Worm (Caenorhabditis elegans) whole organism, L3 larva: ENCODE data around the gene W01F3.2.

Experiments
- ZK546.5 ChIP-seq: sonication (generic microtip); optimal IDR thresholded peaks from 2 replicates; lab custom pipeline; 2017; ENCODE audit warnings: missing biosample characterization, missing genetic modification characterization
- aly-2 ChIP-seq: fragments of 150-350 bp; optimal IDR thresholded peaks from 2 replicates; lab custom pipeline; 2014; ENCODE audit warnings: missing biosample characterization, missing genetic modification characterization
- ama-1 ChIP-seq: fragments of 150-350 bp; optimal IDR thresholded peaks from 2 replicates; lab custom pipeline; 2018
- ceh-16 ChIP-seq: sonication (generic microtip); optimal IDR thresholded peaks from 2 replicates; lab custom pipeline; 2017; ENCODE audit warnings: missing biosample characterization, missing genetic modification characterization
- ceh-28 ChIP-seq: fragments of 150-350 bp; optimal IDR thresholded peaks from 2 replicates; lab custom pipeline; 2014; ENCODE audit warnings: missing biosample characterization, missing genetic modification reagents, missing genetic modification characterization
- ceh-82 ChIP-seq: fragments of 150-350 bp; optimal IDR thresholded peaks from 2 replicates; lab custom pipeline; 2014; ENCODE audit warnings: missing biosample characterization, missing genetic modification characterization
- ceh-9 ChIP-seq: sonication (generic microtip); optimal IDR thresholded peaks from 2 replicates; lab custom pipeline; 2018; ENCODE audit warnings: missing biosample characterization, missing genetic modification characterization
- daf-12 ChIP-seq: fragments of 150-350 bp; optimal IDR thresholded peaks from 2 replicates; lab custom pipeline; 2014; ENCODE audit warnings: missing biosample characterization, missing genetic modification reagents, missing genetic modification characterization
- egl-27 ChIP-seq: sonication (generic microtip); optimal IDR thresholded peaks from 4 replicates; lab custom pipeline; 2017; ENCODE audit warnings: missing biosample characterization, missing genetic modification reagents, missing genetic modification characterization
- egl-5 ChIP-seq: fragments of 150-350 bp; optimal IDR thresholded peaks from 2 replicates; lab custom pipeline; 2017; ENCODE audit warnings: missing biosample characterization, missing genetic modification reagents, missing genetic modification characterization, inconsistent platforms
- elt-1 ChIP-seq: fragments of 150-350 bp; optimal IDR thresholded peaks from 2 replicates; lab custom pipeline; 2014; ENCODE audit warnings: missing biosample characterization, missing genetic modification characterization
- elt-2 ChIP-seq: sonication (generic microtip); optimal IDR thresholded peaks from 2 replicates; lab custom pipeline; 2016; ENCODE audit warnings: missing genetic modification reagents, mild to moderate bottlenecking, missing genetic modification characterization, missing compliant biosample characterization
- elt-3 ChIP-seq, 3 experiments: fragments of 150-350 bp in 1 of 3; sonication (generic microtip) in 2 of 3; optimal IDR thresholded peaks; 2 replicates in 2 of 3; 4 replicates in 1 of 3; lab custom pipeline; 2014 to 2017; ENCODE audit warnings: missing biosample characterization in 3 of 3, missing genetic modification characterization in 3 of 3
- eor-1 ChIP-seq, 2 experiments: fragments of 150-350 bp; optimal IDR thresholded peaks; 2 replicates each; lab custom pipeline; 2014 to 2018; ENCODE audit warnings: missing biosample characterization in 2 of 2, missing genetic modification characterization in 2 of 2
- fkh-2 ChIP-seq: fragments of 150-350 bp; optimal IDR thresholded peaks from 2 replicates; lab custom pipeline; 2014; ENCODE audit warnings: missing biosample characterization, missing genetic modification reagents, missing genetic modification characterization
- fos-1 ChIP-seq: fragments of 150-350 bp; optimal IDR thresholded peaks from 2 replicates; lab custom pipeline; 2014; ENCODE audit warnings: missing biosample characterization, missing genetic modification characterization
- hmg-11 ChIP-seq: sonication (generic microtip); optimal IDR thresholded peaks from 2 replicates; lab custom pipeline; 2016; ENCODE audit warnings: missing genetic modification characterization, missing compliant biosample characterization
- jun-1 ChIP-seq: fragments of 150-350 bp; optimal IDR thresholded peaks from 2 replicates; lab custom pipeline; 2014; ENCODE audit warnings: missing biosample characterization, missing genetic modification reagents, missing genetic modification characterization
- lin-15B ChIP-seq: fragments of 150-350 bp; optimal IDR thresholded peaks from 2 replicates; lab custom pipeline; 2014; ENCODE audit warnings: missing biosample characterization, missing genetic modification characterization
- lin-39 ChIP-seq: fragments of 150-350 bp; optimal IDR thresholded peaks from 2 replicates; lab custom pipeline; 2018; ENCODE audit warnings: missing biosample characterization, missing genetic modification reagents, missing genetic modification characterization
- lsy-12 ChIP-seq: sonication (generic microtip); optimal IDR thresholded peaks from 2 replicates; lab custom pipeline; 2016; ENCODE audit warnings: mild to moderate bottlenecking, missing genetic modification characterization, missing compliant biosample characterization
- mdl-1 ChIP-seq: fragments of 150-350 bp; optimal IDR thresholded peaks from 2 replicates; lab custom pipeline; 2014; ENCODE audit warnings: missing biosample characterization, missing genetic modification characterization
- mml-1 ChIP-seq: fragments of 150-350 bp; sonication (generic microtip); optimal IDR thresholded peaks from 3 replicates; lab custom pipeline; 2014; ENCODE audit warnings: missing biosample characterization, missing genetic modification characterization
- nfya-1 ChIP-seq: sonication (generic microtip); optimal IDR thresholded peaks from 2 replicates; lab custom pipeline; 2017; ENCODE audit warnings: missing genetic modification characterization, mild to moderate bottlenecking, missing compliant biosample characterization, antibody characterized with exemption, moderate library complexity; ENCODE audit not compliant: insufficient read depth
- nhr-11 ChIP-seq: fragments of 150-350 bp; optimal IDR thresholded peaks from 2 replicates; lab custom pipeline; 2014; ENCODE audit warnings: missing biosample characterization, missing genetic modification characterization
- nhr-12 ChIP-seq: fragments of 150-350 bp; optimal IDR thresholded peaks from 2 replicates; lab custom pipeline; 2014; ENCODE audit warnings: missing biosample characterization, missing genetic modification characterization
- nhr-23 ChIP-seq: fragments of 150-350 bp; optimal IDR thresholded peaks from 2 replicates; lab custom pipeline; 2014; ENCODE audit warnings: missing biosample characterization, missing genetic modification reagents, missing genetic modification characterization
- nhr-237 ChIP-seq: fragments of 150-350 bp; optimal IDR thresholded peaks from 2 replicates; lab custom pipeline; 2014; ENCODE audit warnings: missing biosample characterization, missing genetic modification characterization
- nhr-25 ChIP-seq: sonication (generic microtip); optimal IDR thresholded peaks from 2 replicates; lab custom pipeline; 2017; ENCODE audit warnings: missing biosample characterization, missing genetic modification characterization
- nhr-28 ChIP-seq: fragments of 150-350 bp; optimal IDR thresholded peaks from 2 replicates; lab custom pipeline; 2014; ENCODE audit warnings: missing biosample characterization, missing genetic modification characterization
- nhr-43 ChIP-seq: sonication (generic microtip); optimal IDR thresholded peaks from 2 replicates; lab custom pipeline; 2016; ENCODE audit warnings: mild to moderate bottlenecking, missing genetic modification characterization, missing compliant biosample characterization; ENCODE audit not compliant: poor library complexity, severe bottlenecking
- nhr-76 ChIP-seq: fragments of 150-350 bp; sonication (generic microtip); optimal IDR thresholded peaks from 5 replicates; lab custom pipeline; 2014; ENCODE audit warnings: missing biosample characterization, missing genetic modification characterization
- nhr-77 ChIP-seq: fragments of 150-350 bp; optimal IDR thresholded peaks from 2 replicates; lab custom pipeline; 2014; ENCODE audit warnings: missing biosample characterization, missing genetic modification characterization
- sea-2 ChIP-seq: fragments of 150-350 bp; sonication (generic microtip); optimal IDR thresholded peaks from 4 replicates; lab custom pipeline; 2014; ENCODE audit warnings: missing biosample characterization, missing genetic modification reagents, missing genetic modification characterization
- skn-1 ChIP-seq: fragments of 150-350 bp; optimal IDR thresholded peaks from 2 replicates; lab custom pipeline; 2014; ENCODE audit warnings: missing biosample characterization, missing genetic modification characterization
- snpc-4 ChIP-seq: fragments of 150-350 bp; optimal IDR thresholded peaks from 2 replicates; lab custom pipeline; 2014; ENCODE audit warnings: missing biosample characterization, missing genetic modification characterization
- tbx-2 ChIP-seq: sonication (generic microtip); optimal IDR thresholded peaks from 2 replicates; lab custom pipeline; 2016; ENCODE audit warnings: mild to moderate bottlenecking, missing genetic modification characterization, missing compliant biosample characterization
- unc-39 ChIP-seq: sonication (generic microtip); optimal IDR thresholded peaks from 4 replicates; lab custom pipeline; 2017; ENCODE audit warnings: missing biosample characterization, missing genetic modification characterization
- unc-62 ChIP-seq: fragments of 150-350 bp; sonication (generic microtip); optimal IDR thresholded peaks from 4 replicates; lab custom pipeline; 2014; ENCODE audit warnings: missing biosample characterization, missing genetic modification reagents, missing genetic modification characterization
- zag-1 ChIP-seq: fragments of 150-350 bp; optimal IDR thresholded peaks from 2 replicates; lab custom pipeline; 2014; ENCODE audit warnings: missing biosample characterization, missing genetic modification characterization
- ztf-11 ChIP-seq: fragments of 150-350 bp; optimal IDR thresholded peaks from 2 replicates; lab custom pipeline; 2014; ENCODE audit warnings: missing biosample characterization, missing genetic modification characterization
- ztf-4 ChIP-seq: fragments of 150-350 bp; optimal IDR thresholded peaks from 2 replicates; lab custom pipeline; 2014; ENCODE audit warnings: missing biosample characterization, missing genetic modification characterization

The W01F3.2 gene

DNA sequence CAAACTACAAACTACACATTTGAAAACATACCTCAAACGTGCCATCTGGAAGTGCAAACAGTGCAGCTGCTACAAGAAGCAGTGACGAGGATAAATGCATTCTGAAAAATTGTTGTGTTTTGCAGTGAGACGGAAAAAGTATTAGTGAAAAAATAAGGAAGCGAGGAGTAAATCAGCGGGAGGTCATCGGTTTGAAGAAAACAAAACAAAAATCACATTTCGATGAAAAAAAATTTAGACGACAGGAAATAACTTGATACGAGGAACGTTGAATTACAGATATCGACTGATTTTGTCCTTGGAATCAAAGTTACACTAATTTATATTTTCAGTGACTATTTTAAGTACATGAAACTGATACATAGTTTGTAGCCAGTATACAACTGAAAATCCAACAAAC lies 31.5 kb downstream of the W01F3.2 start, which contains the start of gene F53F8.4:
Gene F53F8.4, minus strand, starts transcription at position 101 of the 400 bp plus-strand sequence.
- no peak for TF ChIP-seq egl-5 (tag; lab: Kevin White, UChicago)
- TF ChIP-seq, all 47 proteins: peak for 0

DNA sequence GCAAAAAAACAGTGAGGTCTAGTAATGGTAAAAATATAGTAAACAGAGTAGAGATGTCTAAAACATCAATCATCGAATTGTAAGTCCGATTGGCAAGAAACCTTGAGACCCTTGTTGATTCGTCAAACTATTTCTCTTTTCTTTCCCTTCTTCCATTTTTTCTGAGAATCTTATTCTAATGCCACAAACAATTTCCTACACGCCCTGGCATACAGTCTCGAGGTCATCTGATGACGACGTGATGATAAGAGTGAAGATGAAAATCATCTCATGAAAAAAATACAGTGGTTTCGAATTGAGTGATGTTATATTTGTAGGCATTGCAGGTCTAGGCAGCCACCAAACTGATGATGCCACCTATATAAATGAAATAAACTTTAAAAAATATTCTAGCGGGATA lies 32.8 kb downstream of the W01F3.2 start:
- TF ChIP-seq fkh-2 (tag; lab: Kevin White, UChicago) (no peak), mdl-1 (tag; lab: Kevin White, UChicago) (no peak), unc-39 (tag; lab: Kevin White, UChicago) (no peak), lin-39 (tag; lab: Kevin White, UChicago) (no peak), elt-1 (tag; lab: Kevin White, UChicago) (peak; percentile 56), egl-27 (tag; lab: Kevin White, UChicago) (no peak), aly-2 (no peak), unc-62 (GFP tag; lab: Kevin White, UChicago) (no peak), nhr-25 (peak; percentile 71), nhr-12 (tag; lab: Kevin White, UChicago) (no peak), elt-3 (tag; optimal IDR thresholded peaks at IDR 0.05; lab: Kevin White, UChicago) (peak in 1 of 3 experiments; percentile 23), ceh-82 (tag; lab: Kevin White, UChicago) (no peak), ceh-28 (tag; lab: Kevin White, UChicago) (no peak), nhr-76 (tag; lab: Kevin White, UChicago) (no peak), eor-1 (tag; optimal IDR thresholded peaks at IDR 0.05; lab: Kevin White, UChicago) (no peak), fos-1 (tag; lab: Kevin White, UChicago) (no peak), nhr-11 (tag; lab: Kevin White, UChicago) (peak; percentile 12), tbx-2 (tag; lab: Kevin White, UChicago) (no peak)

DNA sequence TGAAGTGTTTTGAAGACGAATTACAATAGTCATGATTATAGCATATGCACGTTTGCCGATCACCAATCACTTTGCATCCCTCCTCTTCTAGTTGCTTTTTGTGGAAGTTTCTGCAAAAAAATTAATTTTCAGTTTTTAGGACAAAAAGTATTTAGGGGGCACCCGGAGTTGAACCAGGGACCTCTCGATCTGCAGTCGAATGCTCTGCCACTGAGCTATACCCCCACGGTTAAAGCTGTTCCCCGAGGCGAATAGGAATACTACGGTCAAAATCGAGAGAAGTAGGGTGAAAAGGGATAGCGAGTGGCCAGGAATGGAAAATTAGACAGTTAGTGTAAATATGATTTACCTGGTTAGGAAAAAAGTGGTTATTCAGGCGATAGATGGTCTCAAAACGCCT lies 33.8 kb downstream of the W01F3.2 start:
- no peak for TF ChIP-seq elt-1 (tag; lab: Kevin White, UChicago)
- peak; percentile 37 for TF ChIP-seq nfya-1 (tag; lab: Kevin White, UChicago)
- no peak for TF ChIP-seq nhr-25
- peak; percentile 37 for TF ChIP-seq lsy-12
- peak; percentile 19 for TF ChIP-seq jun-1 (tag; lab: Kevin White, UChicago)
- peak; percentile 36 for TF ChIP-seq nhr-23
- TF ChIP-seq ztf-11, result no peak
- no peak for TF ChIP-seq snpc-4 (tag; lab: Kevin White, UChicago)
- peak; percentile 13 for TF ChIP-seq elt-2
- TF ChIP-seq hmg-11 (tag; lab: Kevin White, UChicago), result peak; percentile 72
- TF ChIP-seq elt-3 (tag; optimal IDR thresholded peaks at IDR 0.05; lab: Kevin White, UChicago), result no peak
- TF ChIP-seq lin-15B (tag; lab: Kevin White, UChicago), result peak; percentile 25
- no peak for TF ChIP-seq zag-1 (tag; lab: Kevin White, UChicago)
- no peak for TF ChIP-seq nhr-28 (tag; lab: Kevin White, UChicago)
- TF ChIP-seq nhr-237, result no peak
- TF ChIP-seq ztf-4 (tag; lab: Kevin White, UChicago), result peak; percentile 38
- TF ChIP-seq nhr-77 (tag; lab: Kevin White, UChicago), result no peak
- no peak for TF ChIP-seq egl-5 (tag; lab: Kevin White, UChicago)
- no peak for TF ChIP-seq ceh-9 (tag; lab: Kevin White, UChicago)
- no peak for TF ChIP-seq ama-1
- TF ChIP-seq ZK546.5 (tag; lab: Kevin White, UChicago), result no peak
- no peak for TF ChIP-seq fkh-2 (tag; lab: Kevin White, UChicago)
- no peak for TF ChIP-seq nhr-76 (tag; lab: Kevin White, UChicago)
- no peak for TF ChIP-seq daf-12
- no peak for TF ChIP-seq fos-1 (tag; lab: Kevin White, UChicago)
- peak; percentile 40 for TF ChIP-seq tbx-2 (tag; lab: Kevin White, UChicago)
- no peak for TF ChIP-seq unc-62 (GFP tag; lab: Kevin White, UChicago)

DNA sequence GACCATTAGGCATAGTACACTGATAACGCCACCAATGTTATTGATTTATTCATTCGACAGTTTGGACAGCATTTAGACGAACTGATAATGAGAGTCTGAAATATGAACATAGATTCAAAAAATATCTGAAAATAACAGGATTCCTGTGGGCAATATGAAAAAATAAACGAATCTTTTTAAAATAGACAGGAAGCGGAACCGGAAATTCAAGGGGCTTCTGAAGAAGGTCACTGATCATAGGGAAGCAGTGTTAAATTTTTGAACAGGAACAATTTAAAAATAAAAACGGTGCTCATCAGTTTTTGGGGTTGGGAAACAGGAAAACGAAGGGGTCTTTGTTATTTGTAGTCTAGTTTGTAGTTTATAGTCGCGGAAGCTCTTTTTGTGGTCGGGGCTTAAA lies 38.1 kb downstream of the W01F3.2 start, which contains the start of gene F53F8.7:
Gene F53F8.7, minus strand, starts transcription at position 101 of the 400 bp plus-strand sequence.
- TF ChIP-seq snpc-4 (tag; lab: Kevin White, UChicago) (no peak), ztf-4 (tag; lab: Kevin White, UChicago) (no peak), ama-1 (no peak), ceh-16 (tag; lab: Kevin White, UChicago) (no peak), ZK546.5 (tag; lab: Kevin White, UChicago) (no peak), nhr-43 (tag; lab: Kevin White, UChicago) (no peak), lin-39 (tag; lab: Kevin White, UChicago) (no peak), daf-12 (no peak), sea-2 (no peak), eor-1 (tag; optimal IDR thresholded peaks at IDR 0.05; lab: Kevin White, UChicago) (no peak), zag-1 (tag; lab: Kevin White, UChicago) (no peak), skn-1 (tag; lab: Kevin White, UChicago) (no peak), unc-62 (GFP tag; lab: Kevin White, UChicago) (no peak), mml-1 (tag; lab: Kevin White, UChicago) (no peak), lin-15B (tag; lab: Kevin White, UChicago) (no peak), nhr-12 (tag; lab: Kevin White, UChicago) (no peak), ceh-82 (tag; lab: Kevin White, UChicago) (no peak)
